Fruit fly (Drosophila melanogaster) whole organism, pupa: ENCODE results near the gene GckIII.

Source experiments
- CG10348 ChIP-seq: fragments of 200-800 bp; sonication (Bioruptor generic); IDR thresholded peaks from 2 replicates; pipeline ENCODE4 v1.3.6; 2022; ENCODE audit warnings: missing biosample characterization, missing genetic modification characterization
- CG12605 ChIP-seq: fragments of 200-800 bp; sonication (Bioruptor generic); IDR thresholded peaks from 2 replicates; pipeline ENCODE4 v1.3.6; 2022; ENCODE audit warnings: missing biosample characterization, missing genetic modification characterization
- CG13204 ChIP-seq: fragments of 200-800 bp; sonication (Bioruptor generic); optimal IDR thresholded peaks from 2 replicates; lab custom pipeline; 2018; ENCODE audit warnings: missing biosample characterization, mild to moderate bottlenecking, missing genetic modification characterization, moderate library complexity
- CG14655 ChIP-seq: fragments of 200-800 bp; sonication (Bioruptor generic); optimal IDR thresholded peaks from 3 replicates; lab custom pipeline; 2017; ENCODE audit warnings: mild to moderate bottlenecking, missing biosample characterization, missing genetic modification reagents, missing genetic modification characterization
- CG15710 ChIP-seq: fragments of 200-800 bp; sonication (Bioruptor generic); optimal IDR thresholded peaks from 2 replicates; lab custom pipeline; 2018; ENCODE audit warnings: missing biosample characterization, mild to moderate bottlenecking, missing genetic modification characterization, moderate library complexity
- CG17806 ChIP-seq: fragments of 200-800 bp; sonication (Bioruptor generic); optimal IDR thresholded peaks from 2 replicates; lab custom pipeline; 2018; ENCODE audit warnings: missing biosample characterization, mild to moderate bottlenecking, missing genetic modification characterization, moderate library complexity
- CG32121 ChIP-seq: fragments of 200-800 bp; sonication (Bioruptor generic); IDR thresholded peaks from 2 replicates; pipeline ENCODE4 v1.3.6; 2022; ENCODE audit warnings: missing biosample characterization, missing genetic modification characterization
- CG34367 ChIP-seq: fragments of 200-800 bp; sonication (Bioruptor generic); optimal IDR thresholded peaks from 2 replicates; lab custom pipeline; 2018; ENCODE audit warnings: missing biosample characterization, mild to moderate bottlenecking, missing genetic modification characterization
- CG4496 ChIP-seq: fragments of 200-800 bp; sonication (Bioruptor generic); IDR thresholded peaks from 3 replicates; pipeline ENCODE4 v1.3.6; 2022; ENCODE audit warnings: missing biosample characterization, missing genetic modification characterization
- CG8159 ChIP-seq: fragments of 200-800 bp; sonication (Bioruptor generic); optimal IDR thresholded peaks from 3 replicates; lab custom pipeline; 2018; ENCODE audit warnings: missing biosample characterization, mild to moderate bottlenecking, missing genetic modification characterization, moderate library complexity
- CG8301 ChIP-seq: fragments of 200-800 bp; sonication (Bioruptor generic); optimal IDR thresholded peaks from 2 replicates; lab custom pipeline; 2018; ENCODE audit warnings: missing biosample characterization, mild to moderate bottlenecking, missing genetic modification characterization
- CG9948 ChIP-seq: fragments of 200-800 bp; sonication (Bioruptor generic); optimal IDR thresholded peaks from 2 replicates; lab custom pipeline; 2018; ENCODE audit warnings: missing biosample characterization, mild to moderate bottlenecking, missing genetic modification characterization, moderate library complexity
- D1 ChIP-seq: fragments of 200-800 bp; sonication (Bioruptor generic); optimal IDR thresholded peaks from 2 replicates; lab custom pipeline; 2018; ENCODE audit warnings: missing biosample characterization, mild to moderate bottlenecking, missing genetic modification characterization, moderate library complexity
- EcR ChIP-seq: fragments of 200-800 bp; sonication (Bioruptor generic); optimal IDR thresholded peaks from 3 replicates; lab custom pipeline; 2019; ENCODE audit warnings: missing biosample characterization, missing genetic modification characterization, mild to moderate bottlenecking, moderate library complexity, missing genetic modification reagents
- Ets98B ChIP-seq: fragments of 200-800 bp; sonication (Bioruptor generic); IDR thresholded peaks from 2 replicates; pipeline ENCODE4 v1.3.6; 2022; ENCODE audit warnings: missing biosample characterization, missing genetic modification characterization
- Pif1A ChIP-seq: fragments of 200-800 bp; sonication (Bioruptor generic); optimal IDR thresholded peaks from 3 replicates; lab custom pipeline; 2016; ENCODE audit warnings: missing biosample characterization, missing genetic modification characterization
- Pif1B ChIP-seq: fragments of 200-800 bp; sonication (Bioruptor generic); optimal IDR thresholded peaks from 3 replicates; lab custom pipeline; 2016; ENCODE audit warnings: missing biosample characterization, missing genetic modification characterization
- Snoo ChIP-seq: fragments of 200-800 bp; sonication (Bioruptor generic); optimal IDR thresholded peaks from 3 replicates; lab custom pipeline; 2017; ENCODE audit warnings: missing biosample characterization, mild to moderate bottlenecking, missing genetic modification characterization, inconsistent platforms
- fd96Ca ChIP-seq: fragments of 200-800 bp; sonication (Bioruptor generic); IDR thresholded peaks from 3 replicates; pipeline ENCODE4 v1.3.6; 2022; ENCODE audit warnings: missing biosample characterization, missing genetic modification characterization
- gl ChIP-seq: fragments of 200-800 bp; sonication (Bioruptor generic); optimal IDR thresholded peaks from 2 replicates; lab custom pipeline; 2018; ENCODE audit warnings: missing biosample characterization, mild to moderate bottlenecking, missing genetic modification characterization
- rn ChIP-seq: fragments of 200-800 bp; sonication (Bioruptor generic); IDR thresholded peaks from 2 replicates; pipeline ENCODE4 v1.3.6; 2022; ENCODE audit warnings: missing biosample characterization, missing genetic modification characterization

GckIII gene

dm6 chr3R:17118917-17119378 lies 33.6 kb downstream of the GckIII start:
- TF ChIP-seq CG4496 (GFP tag; lab: Robert Waterston, UW): peak; percentile 47; the same call in 1 of the 3 replicates
- peak; percentile 63 for TF ChIP-seq CG12605
- no peak for TF ChIP-seq CG10348 (GFP tag; lab: Robert Waterston, UW)
- TF ChIP-seq Pif1B (GFP tag; lab: Kevin White, UChicago): peak; percentile 20
- peak; percentile 16 for TF ChIP-seq EcR (GFP tag; lab: Kevin White, UChicago)
- TF ChIP-seq Pif1A (GFP tag; lab: Kevin White, UChicago): peak; percentile 43
- TF ChIP-seq, all 21 proteins: peak for 5

DNA sequence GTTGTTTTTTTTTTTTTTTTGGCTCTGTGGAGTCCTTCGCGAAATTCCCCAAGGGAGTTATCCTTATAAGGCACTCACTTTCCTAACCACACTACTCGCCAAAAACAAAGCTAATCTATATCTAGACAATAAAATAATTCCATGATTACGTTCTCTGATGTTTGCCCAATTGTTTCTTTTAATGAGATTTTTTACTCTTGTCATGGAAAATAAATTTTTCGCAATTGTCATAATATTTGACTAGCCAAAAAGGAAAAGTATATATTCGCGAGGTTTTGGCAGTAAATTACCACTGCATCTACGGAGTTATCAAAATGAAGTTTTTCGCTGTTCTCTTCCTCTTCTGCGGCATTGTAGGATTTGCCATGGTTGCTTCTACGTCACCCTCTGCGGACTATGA lies 34.9 kb downstream of the GckIII start, which contains the start of gene CG34278:
Gene CG34278, plus strand, starts transcription at position 301 of the 400 bp plus-strand sequence.
- TF ChIP-seq Pif1A (GFP tag; lab: Kevin White, UChicago) (no peak), CG12605 (no peak), CG17806 (no peak), CG10348 (GFP tag; lab: Robert Waterston, UW) (no peak), Snoo (tag; lab: Kevin White, UChicago) (no peak), Ets98B (no peak), Pif1B (GFP tag; lab: Kevin White, UChicago) (no peak), gl (no peak), CG8301 (tag; lab: Kevin White, UChicago) (no peak), CG15710 (tag; lab: Kevin White, UChicago) (no peak), EcR (GFP tag; lab: Kevin White, UChicago) (no peak), CG8159 (tag; lab: Kevin White, UChicago) (no peak)

- TF ChIP-seq EcR (GFP tag; lab: Kevin White, UChicago): no peak
- TF ChIP-seq CG9948 (tag; lab: Kevin White, UChicago): no peak
- no peak for TF ChIP-seq fd96Ca (GFP tag; lab: Robert Waterston, UW)
- no peak for TF ChIP-seq CG14655
Observed at dm6 chr3R:17121277-17121676, 36.0 kb downstream of the GckIII start, which contains the start of gene CG42779. CG42779 (plus strand) TSS chr3R:17121577.

DNA sequence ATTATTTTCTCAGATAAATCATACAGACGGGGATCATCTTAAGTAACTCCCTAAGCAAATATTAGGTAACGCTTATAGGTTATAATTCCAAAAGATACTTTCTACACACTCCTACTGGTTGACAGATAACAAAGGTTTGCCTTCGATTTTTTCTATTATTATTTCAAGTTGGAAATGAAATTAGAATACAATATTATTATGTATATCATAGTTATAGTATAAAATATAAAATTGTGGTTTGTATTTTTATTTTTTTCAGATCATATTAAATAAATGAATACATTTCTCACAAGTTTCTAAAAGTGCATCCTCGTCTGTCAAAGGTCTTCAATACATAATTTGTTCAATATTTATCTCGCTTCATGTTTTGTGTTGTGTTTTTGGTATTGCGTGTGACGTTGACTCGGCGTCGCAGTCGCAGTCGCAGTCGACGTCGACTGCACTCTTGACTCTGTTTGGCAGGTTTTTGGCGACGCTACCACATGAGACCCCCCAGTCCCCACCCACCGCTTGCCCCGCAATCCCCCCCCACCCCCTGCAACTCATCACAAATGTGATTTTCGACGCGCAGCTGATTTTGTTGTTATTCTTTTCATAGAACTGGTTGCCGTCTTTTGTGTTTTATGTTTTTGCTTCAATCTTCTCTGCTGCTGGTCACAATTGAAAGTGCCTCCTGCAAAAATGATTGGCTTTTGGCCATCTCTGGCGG lies 37.6 kb downstream of the GckIII start:
- TF ChIP-seq CG14655: peak; percentile 36
- TF ChIP-seq Pif1A (GFP tag; lab: Kevin White, UChicago): no peak
- 0 out of 3 replicates have a peak, but pooled peaks have one; percentile 7 for TF ChIP-seq fd96Ca (GFP tag; lab: Robert Waterston, UW)

DNA sequence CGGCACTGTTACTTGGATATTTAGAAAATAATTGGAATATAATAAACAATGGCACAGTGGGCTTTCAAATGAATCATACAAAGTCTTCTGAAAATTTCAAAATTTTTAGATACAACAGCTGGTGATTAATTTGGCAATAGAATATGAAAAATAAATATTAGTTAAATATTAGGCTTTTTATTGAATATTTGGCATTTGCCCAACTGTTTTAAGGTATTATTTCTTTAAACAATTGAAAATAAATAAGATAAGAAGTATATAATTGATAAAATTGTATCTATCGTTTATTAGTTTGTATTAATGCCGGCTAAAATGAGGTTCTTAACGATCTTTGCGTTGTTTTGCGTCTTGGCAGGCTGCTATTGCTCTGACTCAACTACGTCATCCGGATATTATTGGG lies 38.9 kb downstream of the GckIII start, which contains the start of gene CG45079:
Gene CG45079, plus strand, starts transcription at position 301 of the 400 bp plus-strand sequence.
- TF ChIP-seq CG13204: no peak
- TF ChIP-seq fd96Ca (GFP tag; lab: Robert Waterston, UW): no peak
- no peak for TF ChIP-seq D1 (tag; lab: Kevin White, UChicago)
- TF ChIP-seq EcR (GFP tag; lab: Kevin White, UChicago): no peak
- no peak for TF ChIP-seq Snoo (tag; lab: Kevin White, UChicago)
- TF ChIP-seq CG12605: no peak
- TF ChIP-seq rn (GFP tag; lab: Robert Waterston, UW): no peak

DNA sequence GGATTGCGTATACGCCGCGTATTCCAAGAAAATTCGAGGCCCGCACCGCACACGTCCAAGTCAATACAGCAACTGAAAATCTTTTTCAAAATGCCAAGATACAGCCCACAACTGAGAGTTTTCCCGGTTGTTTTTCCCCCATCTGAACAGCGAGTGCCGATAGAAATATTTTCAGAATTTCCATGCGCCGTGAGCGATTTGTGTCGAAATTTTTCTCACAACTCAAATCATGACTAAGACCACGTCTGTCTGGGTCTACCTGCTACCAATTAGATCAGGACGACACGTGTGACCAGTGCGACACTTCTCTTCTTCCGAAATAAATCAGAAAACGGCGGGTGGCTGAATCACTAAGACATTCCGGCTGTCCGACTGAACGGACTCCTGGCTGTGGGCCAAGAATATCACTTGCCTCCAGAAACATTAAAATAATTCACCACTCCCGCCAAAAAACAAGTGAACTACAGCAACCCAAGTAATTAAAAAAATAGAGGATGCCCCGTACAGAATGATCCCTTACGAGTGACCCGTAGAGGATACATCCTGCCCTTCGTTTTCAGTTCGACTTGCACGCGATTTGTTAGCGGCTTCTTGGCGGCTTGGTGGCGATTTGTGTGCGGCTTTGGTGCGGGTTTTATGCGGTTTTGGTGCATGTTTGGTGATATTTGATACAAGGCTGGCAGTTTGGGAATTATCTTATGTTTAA lies 40.2 kb downstream of the GckIII start, which contains the start of gene cher:
Gene cher, minus strand, starts transcription at position 51 of the 706 bp plus-strand sequence.
- TF ChIP-seq CG15710 (tag; lab: Kevin White, UChicago) (no peak), CG10348 (GFP tag; lab: Robert Waterston, UW) (no peak), CG4496 (GFP tag; lab: Robert Waterston, UW) (no peak), D1 (tag; lab: Kevin White, UChicago) (no peak), CG8301 (tag; lab: Kevin White, UChicago) (no peak), rn (GFP tag; lab: Robert Waterston, UW) (no peak), CG13204 (no peak), Pif1A (GFP tag; lab: Kevin White, UChicago) (no peak), CG14655 (no peak)
- TF ChIP-seq, all 21 proteins: peak for 0

dm6 chr3R:17126838-17127237 lies 41.5 kb downstream of the GckIII start, which contains the start of the genes CG17477 and CG31269:
CG17477 (minus strand) TSS chr3R:17126938.
CG31269 (plus strand) TSS chr3R:17127126.
- TF ChIP-seq CG4496 (GFP tag; lab: Robert Waterston, UW): no peak
- TF ChIP-seq CG17806: no peak
- no peak for TF ChIP-seq Pif1A (GFP tag; lab: Kevin White, UChicago)
- no peak for TF ChIP-seq CG32121 (GFP tag; lab: Robert Waterston, UW)
- TF ChIP-seq CG34367 (tag; lab: Kevin White, UChicago): no peak
- no peak for TF ChIP-seq rn (GFP tag; lab: Robert Waterston, UW)
- no peak for TF ChIP-seq CG15710 (tag; lab: Kevin White, UChicago)
- no peak for TF ChIP-seq Snoo (tag; lab: Kevin White, UChicago)
- TF ChIP-seq CG8159 (tag; lab: Kevin White, UChicago): no peak
- TF ChIP-seq Ets98B: no peak
- TF ChIP-seq CG8301 (tag; lab: Kevin White, UChicago): no peak
- TF ChIP-seq gl: no peak
- no peak for TF ChIP-seq D1 (tag; lab: Kevin White, UChicago)
- no peak for TF ChIP-seq Pif1B (GFP tag; lab: Kevin White, UChicago)
- TF ChIP-seq fd96Ca (GFP tag; lab: Robert Waterston, UW): no peak
